Worm (Caenorhabditis elegans): Measurements from ENCODE around the gene B0280.7.

- TF ChIP-seq sox-4 (tag; optimal IDR thresholded peaks at IDR 0.05) = no peak
- no peak for TF ChIP-seq nhr-12 (tag; optimal IDR thresholded peaks at IDR 0.05)
- TF ChIP-seq fos-1 (tag; optimal IDR thresholded peaks at IDR 0.05) = no peak
- no peak for TF ChIP-seq mab-9 (GFP tag; IDR thresholded peaks at IDR 0.05)
- no peak for TF ChIP-seq ces-1 (GFP tag; optimal IDR thresholded peaks at IDR 0.05)
- no peak for TF ChIP-seq nhr-237 (tag; optimal IDR thresholded peaks at IDR 0.05)
Observed at ce11 chrIII:7112285-7112684, 592 bp upstream of the B0280.7 start.
